Fruit fly (Drosophila melanogaster) whole organism, embryonic: ENCODE data around the gene CG6023.

Experiments used
- Abd-B ChIP-seq: fragments of 200-800 bp; sonication (Bioruptor generic); optimal IDR thresholded peaks from 2 replicates; lab custom pipeline; 2018; ENCODE audit warnings: missing biosample characterization, mild to moderate bottlenecking, missing genetic modification characterization, moderate library complexity
- Adf1 ChIP-seq: fragments of 200-800 bp; sonication (Bioruptor generic); IDR thresholded peaks from 2 replicates; pipeline ENCODE4 v1.3.6; 2022; ENCODE audit warnings: missing biosample characterization, missing genetic modification characterization
- Atf3 ChIP-seq: fragments of 200-800 bp; sonication (Bioruptor generic); optimal IDR thresholded peaks from 3 replicates; lab custom pipeline; 2016; ENCODE audit warnings: missing biosample characterization, missing genetic modification characterization
- Awh ChIP-seq: fragments of 200-800 bp; sonication (Bioruptor generic); IDR thresholded peaks from 2 replicates; pipeline ENCODE4, ENCODE4 v1.3.6; 2022; ENCODE audit warnings: missing biosample characterization, missing genetic modification characterization
- B-H1 ChIP-seq: fragments of 200-800 bp; sonication (Bioruptor generic); IDR thresholded peaks from 3 replicates; pipeline ENCODE4 v1.3.6; 2022; ENCODE audit warnings: missing biosample characterization, missing genetic modification characterization
- CG12942 ChIP-seq: fragments of 200-800 bp; sonication (Bioruptor generic); optimal IDR thresholded peaks from 3 replicates; lab custom pipeline; 2016; ENCODE audit warnings: missing biosample characterization, missing genetic modification characterization
- CG13775 ChIP-seq: fragments of 200-800 bp; sonication (Bioruptor generic); optimal IDR thresholded peaks from 3 replicates; lab custom pipeline; 2017; ENCODE audit warnings: missing biosample characterization, mild to moderate bottlenecking, missing genetic modification characterization
- CG14667 ChIP-seq: fragments of 200-800 bp; sonication (Bioruptor generic); IDR thresholded peaks from 2 replicates; pipeline ENCODE4 v1.3.6; 2022; ENCODE audit warnings: missing biosample characterization, missing genetic modification characterization
- CG15601 ChIP-seq: fragments of 200-800 bp; sonication (Bioruptor generic); optimal IDR thresholded peaks from 3 replicates; lab custom pipeline; 2019; ENCODE audit warnings: missing biosample characterization, mild to moderate bottlenecking, missing genetic modification characterization, moderate library complexity
- CG15696 ChIP-seq: fragments of 200-800 bp; sonication (Bioruptor generic); optimal IDR thresholded peaks from 2 replicates; lab custom pipeline; 2019; ENCODE audit warnings: missing biosample characterization, mild to moderate bottlenecking, missing genetic modification characterization, moderate library complexity
- CG16813 ChIP-seq: fragments of 200-800 bp; sonication (Bioruptor generic); IDR thresholded peaks from 3 replicates; pipeline ENCODE4 v1.3.6; 2022; ENCODE audit warnings: missing biosample characterization, missing genetic modification characterization; ENCODE audit not compliant: partially characterized antibody
- CG17385 ChIP-seq: fragments of 200-800 bp; sonication (Bioruptor generic); optimal IDR thresholded peaks from 3 replicates; lab custom pipeline; 2018; ENCODE audit warnings: missing biosample characterization, mild to moderate bottlenecking, missing genetic modification characterization
- CG1832 ChIP-seq: fragments of 200-800 bp; sonication (Bioruptor generic); optimal IDR thresholded peaks from 2 replicates; lab custom pipeline; 2017; ENCODE audit warnings: missing biosample characterization, mild to moderate bottlenecking, missing genetic modification characterization, inconsistent platforms
- CG18764 ChIP-seq: fragments of 200-800 bp; sonication (Bioruptor generic); optimal IDR thresholded peaks from 3 replicates; lab custom pipeline; 2016; ENCODE audit warnings: missing biosample characterization, missing genetic modification characterization
- CG31224 ChIP-seq: fragments of 200-800 bp; sonication (Bioruptor generic); IDR thresholded peaks from 2 replicates; pipeline ENCODE4 v1.3.6; 2022; ENCODE audit warnings: missing biosample characterization, missing genetic modification characterization
- CG32532 ChIP-seq: fragments of 200-800 bp; sonication (Bioruptor generic); IDR thresholded peaks from 2 replicates; pipeline ENCODE4 v1.3.6; 2022; ENCODE audit warnings: missing biosample characterization, missing genetic modification characterization
- CG3847 ChIP-seq: fragments of 200-800 bp; sonication (Bioruptor generic); IDR thresholded peaks from 2 replicates; pipeline ENCODE4 v1.3.6; 2022; ENCODE audit warnings: missing biosample characterization, missing genetic modification characterization
- CG4820 ChIP-seq: fragments of 200-800 bp; sonication (Bioruptor generic); optimal IDR thresholded peaks from 3 replicates; lab custom pipeline; 2016; ENCODE audit warnings: missing biosample characterization, missing genetic modification characterization
- CG6175 ChIP-seq: fragments of 200-800 bp; sonication (Bioruptor generic); IDR thresholded peaks from 3 replicates; pipeline ENCODE4 v1.3.6; 2022; ENCODE audit warnings: missing biosample characterization, missing genetic modification characterization
- Dbx ChIP-seq: fragments of 200-800 bp; sonication (Bioruptor generic); IDR thresholded peaks from 3 replicates; pipeline ENCODE4 v1.3.6; 2022; ENCODE audit warnings: missing biosample characterization, missing genetic modification characterization
- Dfd ChIP-seq, 2 experiments: fragments of >200 bp; optimal IDR thresholded peaks; 2 replicates each; lab custom pipeline; 2017; ENCODE audit warnings: missing biosample characterization in 2 of 2, missing genetic modification characterization in 2 of 2
- Ets97D ChIP-seq: fragments of 200-800 bp; sonication (Bioruptor generic); optimal IDR thresholded peaks from 3 replicates; lab custom pipeline; 2016; ENCODE audit warnings: missing biosample characterization, missing genetic modification characterization
- Gsc ChIP-seq: fragments of 200-800 bp; sonication (Bioruptor generic); IDR thresholded peaks from 2 replicates; pipeline ENCODE4 v1.3.6; 2022; ENCODE audit warnings: missing biosample characterization, missing genetic modification characterization
- Hsf ChIP-seq: fragments of 200-800 bp; sonication (Bioruptor generic); optimal IDR thresholded peaks from 3 replicates; lab custom pipeline; 2016; ENCODE audit warnings: missing biosample characterization, missing genetic modification characterization
- Nf-YB ChIP-seq: fragments of 200-800 bp; sonication (Bioruptor generic); optimal IDR thresholded peaks from 3 replicates; lab custom pipeline; 2019; ENCODE audit warnings: missing biosample characterization, mild to moderate bottlenecking, missing genetic modification characterization, moderate library complexity
- Rx ChIP-seq: fragments of 200-800 bp; sonication (Bioruptor generic); IDR thresholded peaks from 2 replicates; pipeline ENCODE4 v1.3.6; 2022; ENCODE audit warnings: missing biosample characterization, missing genetic modification characterization
- Taf1 ChIP-seq: fragments of 200-800 bp; sonication (Bioruptor generic); IDR thresholded peaks from 2 replicates; pipeline ENCODE4 v1.3.6; 2022; ENCODE audit warnings: missing biosample characterization, missing genetic modification characterization
- Tbp ChIP-seq: fragments of >200 bp; optimal IDR thresholded peaks from 2 replicates; lab custom pipeline; 2018; ENCODE audit warnings: missing biosample characterization, missing genetic modification characterization
- ab ChIP-seq: fragments of 200-800 bp; sonication (Bioruptor generic); optimal IDR thresholded peaks from 2 replicates; lab custom pipeline; 2016; ENCODE audit warnings: missing biosample characterization, missing genetic modification characterization
- bsh ChIP-seq, 2 experiments: fragments of 200-800 bp; sonication (Bioruptor generic); optimal IDR thresholded peaks; 2 replicates each; lab custom pipeline; 2017 to 2018; ENCODE audit warnings: mild to moderate bottlenecking in 2 of 2, missing biosample characterization in 2 of 2, missing genetic modification characterization in 2 of 2, moderate library complexity in 1 of 2
- cg ChIP-seq: fragments of 200-800 bp; sonication (Bioruptor generic); optimal IDR thresholded peaks from 3 replicates; lab custom pipeline; 2019; ENCODE audit warnings: missing biosample characterization, mild to moderate bottlenecking, missing genetic modification characterization, moderate library complexity
- crol ChIP-seq: fragments of 200-800 bp; sonication (Bioruptor generic); IDR thresholded peaks from 2 replicates; pipeline ENCODE4 v1.3.6; 2022; ENCODE audit warnings: missing biosample characterization, missing genetic modification characterization
- dysf ChIP-seq: fragments of 200-800 bp; sonication (Bioruptor generic); IDR thresholded peaks from 3 replicates; pipeline ENCODE4 v1.3.6; 2022; ENCODE audit warnings: missing biosample characterization, missing genetic modification characterization
- ewg ChIP-seq: fragments of 200-800 bp; sonication (Bioruptor generic); optimal IDR thresholded peaks from 3 replicates; lab custom pipeline; 2017; ENCODE audit warnings: mild to moderate bottlenecking, missing biosample characterization, missing genetic modification reagents, missing genetic modification characterization
- exex ChIP-seq: fragments of 200-800 bp; sonication (Bioruptor generic); optimal IDR thresholded peaks from 4 replicates; lab custom pipeline; 2018; ENCODE audit warnings: missing biosample characterization, mild to moderate bottlenecking, missing genetic modification characterization, moderate library complexity
- insv ChIP-seq, 2 experiments: fragments of 200-800 bp; sonication (Bioruptor generic); optimal IDR thresholded peaks; 3 replicates each; lab custom pipeline; 2016 to 2018; ENCODE audit warnings: missing biosample characterization in 2 of 2, missing genetic modification characterization in 2 of 2
- otp ChIP-seq: fragments of 200-800 bp; sonication (Bioruptor generic); IDR thresholded peaks from 3 replicates; pipeline ENCODE4, ENCODE4 v1.3.6; 2022; ENCODE audit warnings: missing biosample characterization, missing genetic modification characterization
- pb ChIP-seq: fragments of 200-800 bp; sonication (Bioruptor generic); optimal IDR thresholded peaks from 3 replicates; lab custom pipeline; 2016; ENCODE audit warnings: missing biosample characterization, missing genetic modification characterization
- prd ChIP-seq, 3 experiments: fragments of >200 bp in 2 of 3; fragments of 200-800 bp in 1 of 3; sonication (Bioruptor generic) in 1 of 3; optimal IDR thresholded peaks in 2 of 3; IDR thresholded peaks in 1 of 3; 2 replicates in 2 of 3; 3 replicates in 1 of 3; pipeline versions ENCODE4 v1.3.6 to Lab custom; 2017 to 2022; ENCODE audit warnings: missing biosample characterization in 1 of 3, missing genetic modification characterization in 1 of 3
- row ChIP-seq: fragments of 200-800 bp; sonication (Bioruptor generic); IDR thresholded peaks from 3 replicates; pipeline ENCODE4 v1.3.6; 2022; ENCODE audit warnings: missing biosample characterization, missing genetic modification characterization
- sens ChIP-seq: fragments of 200-800 bp; sonication (Bioruptor generic); peaks from one replicate; lab custom pipeline; 2016; ENCODE audit warnings: missing biosample characterization, missing genetic modification characterization
- sima ChIP-seq: fragments of 200-800 bp; sonication (Bioruptor generic); optimal IDR thresholded peaks from 2 replicates; lab custom pipeline; 2016; ENCODE audit warnings: missing biosample characterization, missing genetic modification characterization
- sna ChIP-seq: fragments of 200-800 bp; sonication (Bioruptor generic); IDR thresholded peaks from 2 replicates; pipeline ENCODE4 v1.3.6; 2022; ENCODE audit warnings: missing biosample characterization, missing genetic modification characterization; ENCODE audit not compliant: partially characterized antibody
- twi ChIP-seq: fragments of 200-800 bp; optimal IDR thresholded peaks from 2 replicates; lab custom pipeline; 2019; ENCODE audit warnings: missing biosample characterization, mild to moderate bottlenecking, missing genetic modification characterization, moderate library complexity
- unc-4 ChIP-seq: fragments of 200-800 bp; sonication (Bioruptor generic); IDR thresholded peaks from 2 replicates; pipeline ENCODE4 v1.3.6; 2022; ENCODE audit warnings: missing biosample characterization, missing genetic modification characterization; ENCODE audit not compliant: partially characterized antibody
- vnd ChIP-seq: fragments of 200-800 bp; sonication (Bioruptor generic); IDR thresholded peaks from 3 replicates; pipeline ENCODE4 v1.3.6; 2022; ENCODE audit warnings: missing biosample characterization, missing genetic modification characterization; ENCODE audit not compliant: partially characterized antibody
- z ChIP-seq: fragments of 200-800 bp; sonication (Bioruptor generic); IDR thresholded peaks from 3 replicates; pipeline ENCODE4 v1.3.6; 2022; ENCODE audit warnings: missing biosample characterization, missing genetic modification characterization
- zen ChIP-seq: fragments of 200-800 bp; sonication (Bioruptor generic); optimal IDR thresholded peaks from 3 replicates; lab custom pipeline; 2018; ENCODE audit warnings: missing biosample characterization, mild to moderate bottlenecking, missing genetic modification characterization, moderate library complexity

CG6023 gene

dm6 chrX:18312445-18312911 lies 8.5 kb downstream of the CG6023 start (continued):
- TF ChIP-seq vnd (GFP tag; lab: Robert Waterston, UW) (no peak), Atf3 (GFP tag; lab: Kevin White, UChicago) (no peak), CG14667 (GFP tag; lab: Robert Waterston, UW) (no peak), CG6175 (GFP tag; lab: Robert Waterston, UW) (no peak), sna (GFP tag; lab: Robert Waterston, UW) (peak; percentile 59), dysf (GFP tag; lab: Robert Waterston, UW) (no peak), CG32532 (GFP tag; lab: Robert Waterston, UW) (peak; percentile 63; the same call in 1 of the 2 replicates)

dm6 chrX:18310979-18311378 lies 10.0 kb downstream of the CG6023 start:
- TF ChIP-seq CG15696 (tag; lab: Kevin White, UChicago) = no peak
- no peak for TF ChIP-seq Ets97D (GFP tag; lab: Kevin White, UChicago)
- TF ChIP-seq zen (tag; lab: Kevin White, UChicago) = peak; percentile 51
- no peak for TF ChIP-seq CG1832
- no peak for TF ChIP-seq CG31224 (GFP tag; lab: Robert Waterston, UW)
- peak; percentile 17 for TF ChIP-seq twi (tag; lab: Kevin White, UChicago)
- no peak for TF ChIP-seq exex (tag; lab: Kevin White, UChicago)
- TF ChIP-seq prd (optimal IDR thresholded peaks at IDR 0.05; lab: Kevin White, UChicago) = no peak
- TF ChIP-seq prd (GFP tag; IDR thresholded peaks at IDR 0.05; lab: Robert Waterston, UW) = peak; percentile 62; the same call in 2 of the 3 replicates

dm6 chrX:18309241-18309697 lies 11.7 kb downstream of the CG6023 start, which contains the start of gene upd1:
Gene upd1, minus strand, starts transcription at chrX:18309291.
- TF ChIP-seq Dfd (GFP tag; optimal IDR thresholded peaks at IDR 0.05; lab: Kevin White, UChicago) = no peak
- TF ChIP-seq Adf1 (GFP tag; lab: Robert Waterston, UW) = peak; percentile 58
- TF ChIP-seq Dbx (GFP tag; lab: Robert Waterston, UW) = no peak
- no peak for TF ChIP-seq otp
- TF ChIP-seq unc-4 (GFP tag; lab: Robert Waterston, UW) = no peak
- no peak for TF ChIP-seq ab (GFP tag; lab: Kevin White, UChicago)
- TF ChIP-seq Taf1 = no peak
- 0 out of 3 replicates have a peak, but pooled peaks have one; percentile 11 for TF ChIP-seq CG16813 (GFP tag; lab: Robert Waterston, UW)
- TF ChIP-seq CG15601 (tag; lab: Kevin White, UChicago) = no peak
- peak; percentile 79 for TF ChIP-seq cg (GFP tag; lab: Kevin White, UChicago)
- TF ChIP-seq sens (GFP tag; lab: Kevin White, UChicago) = peak; percentile 17
- TF ChIP-seq z = peak; percentile 91
- no peak for TF ChIP-seq CG13775 (GFP tag; lab: Kevin White, UChicago)
- no peak for TF ChIP-seq CG18764 (GFP tag; lab: Kevin White, UChicago)
- no peak for TF ChIP-seq row (GFP tag; lab: Robert Waterston, UW)
- peak in 1 of 2 experiments; percentile 17 for TF ChIP-seq insv (GFP tag; optimal IDR thresholded peaks at IDR 0.05; lab: Kevin White, UChicago)
- TF ChIP-seq ewg (GFP tag; lab: Kevin White, UChicago) = no peak
- no peak for TF ChIP-seq sima (GFP tag; lab: Kevin White, UChicago)
- TF ChIP-seq CG3847 = no peak
- no peak for TF ChIP-seq pb (GFP tag; lab: Kevin White, UChicago)
- no peak for TF ChIP-seq B-H1
- TF ChIP-seq CG32532 (GFP tag; lab: Robert Waterston, UW) = no peak
- TF ChIP-seq CG12942 (GFP tag; lab: Kevin White, UChicago) = no peak
- peak; percentile 97 for TF ChIP-seq Nf-YB (GFP tag; lab: Kevin White, UChicago)
- TF ChIP-seq Tbp (GFP tag; lab: Kevin White, UChicago) = no peak
- TF ChIP-seq Rx (GFP tag; lab: Robert Waterston, UW) = no peak
- TF ChIP-seq crol (GFP tag; lab: Robert Waterston, UW) = peak; percentile 34; the same call in 1 of the 2 replicates
- no peak for TF ChIP-seq CG4820 (GFP tag; lab: Kevin White, UChicago)
- TF ChIP-seq bsh (GFP tag; optimal IDR thresholded peaks at IDR 0.05; lab: Kevin White, UChicago) = no peak
- TF ChIP-seq Abd-B = no peak
- no peak for TF ChIP-seq Awh (GFP tag; lab: Robert Waterston, UW)
- no peak for TF ChIP-seq Hsf (GFP tag; lab: Kevin White, UChicago)
- TF ChIP-seq CG17385 = no peak
- TF ChIP-seq Gsc = no peak
